Worm (Caenorhabditis elegans): ENCODE data around the gene Y66D12A.1.

DNA sequence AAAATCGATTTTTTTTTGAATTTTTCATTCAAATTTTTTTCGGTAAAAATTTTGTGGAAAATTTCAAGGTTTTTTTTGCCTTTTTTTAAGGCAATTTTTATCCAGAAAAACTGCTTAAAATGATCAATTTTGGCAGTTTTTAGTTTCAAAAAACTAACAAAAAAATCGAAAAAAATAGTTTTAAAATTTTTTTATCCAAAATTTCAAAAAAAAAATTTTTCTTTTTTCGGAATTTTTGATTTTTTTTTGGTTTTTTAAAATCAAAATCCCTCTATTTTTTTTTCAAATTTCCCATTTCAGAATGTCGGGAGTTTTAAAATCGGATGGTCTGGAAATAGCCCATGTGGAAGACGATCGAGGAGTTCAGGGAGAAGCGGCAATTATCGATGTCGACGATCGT lies 34.0 kb upstream of the Y66D12A.1 start, which contains the start of gene Y66D12A.8:
- no peak for TF ChIP-seq F13C5.2 (tag; optimal IDR thresholded peaks at IDR 0.05)
- TF ChIP-seq hmbx-1 (tag; optimal IDR thresholded peaks at IDR 0.05): no peak
- no peak for TF ChIP-seq ceh-36 (tag; optimal IDR thresholded peaks at IDR 0.05)
- TF ChIP-seq ama-1 (optimal IDR thresholded peaks at IDR 0.05): peak; percentile 36
- no peak for TF ChIP-seq scrt-1 (GFP tag; IDR thresholded peaks at IDR 0.05)
- no peak for TF ChIP-seq tra-4 (tag; optimal IDR thresholded peaks at IDR 0.05)
- TF ChIP-seq B0310.2 (tag; optimal IDR thresholded peaks at IDR 0.05): no peak
- TF ChIP-seq flt-1 (GFP tag; IDR thresholded peaks at IDR 0.05): no peak
- TF ChIP-seq ets-7 (tag; optimal IDR thresholded peaks at IDR 0.05): no peak
- TF ChIP-seq pes-1 (GFP tag; IDR thresholded peaks at IDR 0.05): no peak
- TF ChIP-seq hmg-4 (GFP tag; optimal IDR thresholded peaks at IDR 0.05): no peak

Measured in whole organism, early embryonic.